Worm (Caenorhabditis elegans): ENCODE measurements around the gene Y45F10C.2.

Y45F10C.2 gene

ce11 chrIV:13701472-13701871 is 39.0 kb upstream of the Y45F10C.2 start (continued):
- no peak for TF ChIP-seq nhr-6 (tag; optimal IDR thresholded peaks at IDR 0.05)
- peak; percentile 96 for TF ChIP-seq snpc-1.2 (GFP tag; IDR thresholded peaks at IDR 0.05)
- TF ChIP-seq duxl-1 (tag; optimal IDR thresholded peaks at IDR 0.05; ENCODE audit: poor library complexity), result no peak
- no peak for TF ChIP-seq R02D3.7 (tag; optimal IDR thresholded peaks at IDR 0.05)
- no peak for TF ChIP-seq ZK546.5 (tag; optimal IDR thresholded peaks at IDR 0.05)
- TF ChIP-seq T20F7.1 (GFP tag; optimal IDR thresholded peaks at IDR 0.05), result no peak
- TF ChIP-seq F10B5.3 (tag; optimal IDR thresholded peaks at IDR 0.05), result no peak
- no peak for TF ChIP-seq ceh-44 (GFP tag; IDR thresholded peaks at IDR 0.05)
- no peak for TF ChIP-seq arid-1 (GFP tag; conservative IDR thresholded peaks at IDR 0.05)
- no peak for TF ChIP-seq saeg-2 (GFP tag; IDR thresholded peaks at IDR 0.05)
- TF ChIP-seq mxl-3 (GFP tag; optimal IDR thresholded peaks at IDR 0.05), result peak; percentile 2
- TF ChIP-seq nhr-237 (tag; optimal IDR thresholded peaks at IDR 0.05), result no peak
- no peak for TF ChIP-seq fos-1 (tag; optimal IDR thresholded peaks at IDR 0.05)
- no peak for TF ChIP-seq hlh-11 (tag; optimal IDR thresholded peaks at IDR 0.05)
- no peak for TF ChIP-seq nhr-42 (GFP tag; IDR thresholded peaks at IDR 0.05)
- TF ChIP-seq nhr-48 (tag; optimal IDR thresholded peaks at IDR 0.05), result no peak
- TF ChIP-seq spr-1 (tag; optimal IDR thresholded peaks at IDR 0.05), result no peak
- TF ChIP-seq egl-43 (GFP tag; IDR thresholded peaks at IDR 0.05), result no peak
- no peak for TF ChIP-seq lin-1 (GFP tag; IDR thresholded peaks at IDR 0.05)
- TF ChIP-seq F37D6.2 (tag; optimal IDR thresholded peaks at IDR 0.05), result no peak
- TF ChIP-seq zfp-3 (GFP tag; conservative IDR thresholded peaks at IDR 0.05), result 0 out of 2 replicates have a peak, but pooled peaks have one; percentile 11

ce11 chrIV:13700847-13701246 is 38.4 kb upstream of the Y45F10C.2 start:
- TF ChIP-seq F10B5.3 (tag; optimal IDR thresholded peaks at IDR 0.05) (no peak), daf-8 (GFP tag; IDR thresholded peaks at IDR 0.05) (no peak), sdz-12 (GFP tag; optimal IDR thresholded peaks at IDR 0.05) (no peak), zfp-2 (tag; optimal IDR thresholded peaks at IDR 0.05) (no peak), pha-4 (GFP tag; IDR thresholded peaks at IDR 0.05) (no peak), pha-4 (tag; optimal IDR thresholded peaks at IDR 0.05) (no peak), snpc-4 (tag; optimal IDR thresholded peaks at IDR 0.05) (no peak), lin-13 (GFP tag; optimal IDR thresholded peaks at IDR 0.05) (no peak), pqm-1 (tag; optimal IDR thresholded peaks at IDR 0.05) (no peak), aha-1 (tag) (peak; percentile 50), mep-1 (tag; optimal IDR thresholded peaks at IDR 0.05) (peak; percentile 16)

ce11 chrIV:13699384-13699788 is 36.9 kb upstream of the Y45F10C.2 start:
- TF ChIP-seq ama-1 (optimal IDR thresholded peaks at IDR 0.05) (no peak), nhr-76 (tag; optimal IDR thresholded peaks at IDR 0.05) (no peak), pqm-1 (tag; optimal IDR thresholded peaks at IDR 0.05) (no peak), lsy-2 (tag; optimal IDR thresholded peaks at IDR 0.05) (peak in 1 of 2 experiments; percentile 21), nhr-102 (tag; optimal IDR thresholded peaks at IDR 0.05) (no peak), ces-1 (GFP tag; optimal IDR thresholded peaks at IDR 0.05) (no peak), unc-62 (GFP tag; optimal IDR thresholded peaks at IDR 0.05 in 1 of 2) (peak in 1 of 2 experiments; percentile 97), unc-62 (tag; optimal IDR thresholded peaks at IDR 0.05) (peak; percentile 1), jun-1 (tag; optimal IDR thresholded peaks at IDR 0.05) (no peak), rbr-2 (tag; optimal IDR thresholded peaks at IDR 0.05) (peak; percentile 2), ceh-82 (tag; optimal IDR thresholded peaks at IDR 0.05) (no peak), lin-1 (GFP tag; IDR thresholded peaks at IDR 0.05) (no peak), F37D6.2 (tag; optimal IDR thresholded peaks at IDR 0.05) (no peak), lin-39 (tag; optimal IDR thresholded peaks at IDR 0.05) (peak; percentile 72), hlh-11 (tag; optimal IDR thresholded peaks at IDR 0.05) (peak; percentile 18), ceh-20 (GFP tag; IDR thresholded peaks at IDR 0.05) (peak; percentile 94), nhr-11 (tag; optimal IDR thresholded peaks at IDR 0.05) (peak; percentile 56), set-16 (GFP tag; IDR thresholded peaks at IDR 0.05) (no peak), tag-97 (GFP tag; IDR thresholded peaks at IDR 0.05) (no peak), tra-1 (GFP tag; IDR thresholded peaks at IDR 0.05) (peak; percentile 48; the same call in 1 of the 2 replicates), dve-1 (tag; optimal IDR thresholded peaks at IDR 0.05; ENCODE audit: insufficient read depth) (no peak), madf-5 (GFP tag; IDR thresholded peaks at IDR 0.05) (no peak), dmd-8 (GFP tag; IDR thresholded peaks at IDR 0.05) (no peak), zip-11 (GFP tag; IDR thresholded peaks at IDR 0.05) (no peak), mep-1 (tag; optimal IDR thresholded peaks at IDR 0.05) (peak; percentile 20), nhr-42 (GFP tag; IDR thresholded peaks at IDR 0.05) (no peak)
